Worm (Caenorhabditis elegans): ENCODE data around the gene srx-102.

The srx-102 gene

ce11 chrII:3664470-3664869 is 30.1 kb downstream of the srx-102 start, which contains the start of gene F19B10.3 (continued):
- no peak for TF ChIP-seq F10E7.11 (tag; optimal IDR thresholded peaks at IDR 0.05)
- no peak for TF ChIP-seq lir-1 (GFP tag; conservative IDR thresholded peaks at IDR 0.05)
- no peak for TF ChIP-seq ama-1 (optimal IDR thresholded peaks at IDR 0.05)
- TF ChIP-seq ama-1 (GFP tag; optimal IDR thresholded peaks at IDR 0.05) = no peak
- no peak for TF ChIP-seq B0019.2 (GFP tag; conservative IDR thresholded peaks at IDR 0.05)
- no peak for TF ChIP-seq B0261.1 (tag; optimal IDR thresholded peaks at IDR 0.05)
- TF ChIP-seq dpff-1 (tag; optimal IDR thresholded peaks at IDR 0.05) = no peak

DNA sequence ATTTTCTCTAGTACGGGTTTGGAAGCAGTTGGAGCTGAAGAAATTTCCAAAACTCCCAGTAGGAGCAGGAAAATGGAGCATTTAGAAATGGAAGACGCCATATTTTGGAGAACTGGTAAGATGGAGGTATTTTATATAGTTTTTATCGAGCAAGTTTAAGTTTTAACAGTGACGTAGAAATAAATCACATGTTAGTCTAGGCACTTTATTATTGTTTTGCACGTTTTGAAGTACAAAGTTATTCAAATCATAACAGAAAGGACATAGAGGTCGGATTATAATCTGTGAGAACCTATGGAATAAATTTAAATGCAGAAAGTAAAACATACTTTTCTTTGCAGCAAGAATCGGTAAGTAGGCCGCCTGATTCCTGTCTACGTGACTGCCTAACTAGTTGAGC is 30.8 kb downstream of the srx-102 start, which contains the start of gene F19B10.6:
Gene F19B10.6 (minus strand): TSS at position 101 of the 400 bp plus-strand sequence.
- TF ChIP-seq ztf-18 (tag; optimal IDR thresholded peaks at IDR 0.05) = no peak
- TF ChIP-seq lir-1 (GFP tag; conservative IDR thresholded peaks at IDR 0.05) = no peak
- no peak for TF ChIP-seq Y53F4B.3 (GFP tag; IDR thresholded peaks at IDR 0.05)
- no peak for TF ChIP-seq F22D6.2 (tag; optimal IDR thresholded peaks at IDR 0.05)
- no peak for TF ChIP-seq B0035.1 (tag; optimal IDR thresholded peaks at IDR 0.05)
- TF ChIP-seq dpl-1 (GFP tag; optimal IDR thresholded peaks at IDR 0.05) = no peak
- TF ChIP-seq lin-35 (GFP tag; optimal IDR thresholded peaks at IDR 0.05) = no peak
- no peak for TF ChIP-seq hmg-20 (GFP tag; IDR thresholded peaks at IDR 0.05)
- no peak for TF ChIP-seq C17E4.6 (GFP tag; IDR thresholded peaks at IDR 0.05)
- no peak for TF ChIP-seq snpc-4 (GFP tag; optimal IDR thresholded peaks at IDR 0.05)
- no peak for TF ChIP-seq snpc-4 (tag; optimal IDR thresholded peaks at IDR 0.05)
- no peak for TF ChIP-seq lin-26 (GFP tag; IDR thresholded peaks at IDR 0.05)
- TF ChIP-seq pbrm-1 (GFP tag; IDR thresholded peaks at IDR 0.05) = no peak
- no peak for TF ChIP-seq tbx-9 (tag; optimal IDR thresholded peaks at IDR 0.05; ENCODE audit: borderline replicate concordance)
- no peak for TF ChIP-seq ets-4 (GFP tag; optimal IDR thresholded peaks at IDR 0.05)

- TF ChIP-seq dox-1 (GFP tag; IDR thresholded peaks at IDR 0.05) (0 out of 2 replicates have a peak, but pooled peaks have one; percentile 28), attf-5 (GFP tag; optimal IDR thresholded peaks at IDR 0.05) (peak; percentile 55), ztf-18 (tag; optimal IDR thresholded peaks at IDR 0.05) (no peak), nhr-80 (tag; optimal IDR thresholded peaks at IDR 0.05) (peak; percentile 48), tlf-1 (GFP tag; optimal IDR thresholded peaks at IDR 0.05) (no peak), cebp-1 (GFP tag; IDR thresholded peaks at IDR 0.05) (peak; percentile 72), cebp-1 (tag; optimal IDR thresholded peaks at IDR 0.05) (peak; percentile 90)
Measured at ce11 chrII:3661932-3662331, 32.6 kb downstream of the srx-102 start, which contains the start of gene F19B10.13. Gene F19B10.13, plus strand, starts transcription at chrII:3662274.

- TF ChIP-seq hmg-1.2 (GFP tag; IDR thresholded peaks at IDR 0.05) (no peak), C06A6.2 (GFP tag; conservative IDR thresholded peaks at IDR 0.05) (no peak), C17E4.6 (GFP tag; IDR thresholded peaks at IDR 0.05) (no peak), snpc-3.4 (tag; optimal IDR thresholded peaks at IDR 0.05) (no peak), bed-1 (GFP tag; IDR thresholded peaks at IDR 0.05) (no peak), gei-17 (GFP tag; optimal IDR thresholded peaks at IDR 0.05) (no peak), hsf-1 (GFP tag; IDR thresholded peaks at IDR 0.05) (no peak), Y56A3A.18 (GFP tag; IDR thresholded peaks at IDR 0.05) (no peak), attf-3 (GFP tag; conservative IDR thresholded peaks at IDR 0.05) (no peak)
Measured at ce11 chrII:3659776-3660175, 34.8 kb downstream of the srx-102 start, which contains the start of gene F19B10.4. Gene F19B10.4, plus strand, starts transcription at chrII:3660076.

Measured in whole organism, young adult.